Worm (Caenorhabditis elegans): Measurements from ENCODE around the gene ocr-2.

The ocr-2 gene

DNA sequence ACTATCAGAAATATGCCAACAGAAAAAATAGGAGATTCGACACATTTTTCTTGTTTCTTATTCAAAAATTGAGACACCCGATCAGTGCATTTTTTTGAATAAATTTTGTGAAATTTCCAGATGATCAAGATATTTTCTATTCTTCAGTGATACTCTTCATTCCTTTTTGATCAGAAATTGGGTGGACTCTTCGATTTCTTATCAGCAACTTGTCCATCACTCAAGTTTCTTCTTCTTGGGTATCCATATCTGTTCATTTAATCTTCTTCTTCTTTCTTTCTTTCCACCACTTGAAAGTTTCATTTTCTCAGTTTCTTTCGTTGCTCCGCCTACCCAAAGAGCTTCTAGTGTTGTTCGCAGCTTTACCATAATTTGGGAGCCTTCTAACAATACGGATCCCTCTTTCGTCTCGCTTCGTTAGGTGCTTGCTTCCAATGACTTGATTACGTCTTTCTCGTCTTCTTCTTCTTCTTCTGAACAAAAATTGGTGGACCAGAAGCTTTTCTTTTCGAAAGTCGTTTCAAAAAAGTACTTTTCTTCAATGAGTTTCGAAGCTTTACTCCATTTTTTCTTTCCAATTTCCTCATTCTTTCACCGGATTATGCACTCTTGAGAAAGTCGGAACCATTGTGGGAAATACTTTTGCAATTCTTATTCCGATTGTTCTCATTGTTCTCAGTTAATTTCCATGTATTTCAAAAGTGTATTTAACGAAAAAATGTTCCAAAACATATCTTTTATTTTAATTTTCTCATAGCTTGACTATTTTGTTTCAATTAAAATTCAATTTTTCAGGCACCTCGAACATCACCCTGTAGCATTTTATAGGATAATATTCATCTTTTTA, 44.0 kb downstream of the ocr-2 start, which contains the start of gene pct-1:
Gene pct-1 (plus strand): TSS at position 797 of the 847 bp plus-strand sequence.
- TF ChIP-seq ceh-90 (tag; optimal IDR thresholded peaks at IDR 0.05), result no peak
- TF ChIP-seq lin-14 (GFP tag; optimal IDR thresholded peaks at IDR 0.05), result peak; percentile 33
- no peak for TF ChIP-seq swsn-7 (tag; optimal IDR thresholded peaks at IDR 0.05)
- no peak for TF ChIP-seq lin-35 (GFP tag; optimal IDR thresholded peaks at IDR 0.05)
- TF ChIP-seq nhr-20 (tag; optimal IDR thresholded peaks at IDR 0.05), result no peak
- no peak for TF ChIP-seq egl-13 (tag; optimal IDR thresholded peaks at IDR 0.05)
- TF ChIP-seq sup-37 (GFP tag; optimal IDR thresholded peaks at IDR 0.05), result no peak
- no peak for TF ChIP-seq mab-9 (GFP tag; IDR thresholded peaks at IDR 0.05)
- TF ChIP-seq nhr-85 (tag), result peak; percentile 63
- no peak for TF ChIP-seq zip-4 (GFP tag; optimal IDR thresholded peaks at IDR 0.05)
- TF ChIP-seq lin-15B (tag; optimal IDR thresholded peaks at IDR 0.05), result no peak
- TF ChIP-seq blmp-1 (tag; optimal IDR thresholded peaks at IDR 0.05), result no peak

- TF ChIP-seq elt-3 (tag; optimal IDR thresholded peaks at IDR 0.05), result peak in 1 of 6 experiments; percentile 12
- peak; percentile 45 for TF ChIP-seq lin-14 (GFP tag; optimal IDR thresholded peaks at IDR 0.05)
- no peak for TF ChIP-seq mef-2 (tag; optimal IDR thresholded peaks at IDR 0.05)
- peak; percentile 13 for TF ChIP-seq elt-2 (tag; optimal IDR thresholded peaks at IDR 0.05)
- peak; percentile 83 for TF ChIP-seq blmp-1 (tag; optimal IDR thresholded peaks at IDR 0.05)
- no peak for TF ChIP-seq nhr-11 (tag; optimal IDR thresholded peaks at IDR 0.05)
- no peak for TF ChIP-seq fkh-8 (tag; optimal IDR thresholded peaks at IDR 0.05)
- TF ChIP-seq unc-86 (tag; optimal IDR thresholded peaks at IDR 0.05), result no peak
Observed at ce11 chrIV:8174792-8175191, 45.1 kb downstream of the ocr-2 start.

ce11 chrIV:8173610-8174009, 46.3 kb downstream of the ocr-2 start:
- TF ChIP-seq sox-4 (tag; optimal IDR thresholded peaks at IDR 0.05), result no peak
- no peak for TF ChIP-seq lin-13 (GFP tag; optimal IDR thresholded peaks at IDR 0.05)
- no peak for TF ChIP-seq hlh-17 (GFP tag; optimal IDR thresholded peaks at IDR 0.05; ENCODE audit: borderline replicate concordance)
- no peak for TF ChIP-seq fos-1 (tag; optimal IDR thresholded peaks at IDR 0.05)
- TF ChIP-seq nhr-76 (tag; optimal IDR thresholded peaks at IDR 0.05), result no peak
- TF ChIP-seq blmp-1 (tag; optimal IDR thresholded peaks at IDR 0.05), result peak; percentile 85
- no peak for TF ChIP-seq lin-35 (GFP tag; optimal IDR thresholded peaks at IDR 0.05)
- no peak for TF ChIP-seq efl-1 (optimal IDR thresholded peaks at IDR 0.05)
- peak in 1 of 2 experiments; percentile 18 for TF ChIP-seq efl-1 (GFP tag; optimal IDR thresholded peaks at IDR 0.05 in 1 of 2)
- no peak for TF ChIP-seq ceh-82 (tag; optimal IDR thresholded peaks at IDR 0.05)
- no peak for TF ChIP-seq lir-3 (tag; optimal IDR thresholded peaks at IDR 0.05; ENCODE audit: poor library complexity)

DNA sequence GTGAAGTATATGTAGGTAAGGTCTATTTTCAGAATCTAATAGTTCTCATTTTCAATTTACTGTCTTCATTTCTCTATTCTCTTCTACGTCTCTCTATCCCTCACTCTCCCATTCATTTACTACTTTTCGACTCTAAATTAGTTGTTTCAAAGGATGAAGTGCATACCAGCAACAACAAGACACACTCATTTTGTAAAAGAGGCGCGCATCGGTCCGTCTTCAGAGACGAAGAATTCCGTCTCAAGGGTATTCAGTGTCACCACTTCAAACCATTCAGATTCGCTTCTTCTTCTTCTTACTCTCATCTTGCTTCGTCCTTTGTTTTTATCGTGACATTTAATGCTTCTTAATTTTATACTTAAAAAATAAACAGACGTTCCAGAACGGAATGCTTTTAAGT, 48.5 kb downstream of the ocr-2 start:
- TF ChIP-seq blmp-1 (tag; optimal IDR thresholded peaks at IDR 0.05), result peak; percentile 7
- TF ChIP-seq lin-14 (GFP tag; optimal IDR thresholded peaks at IDR 0.05), result peak; percentile 51
- no peak for TF ChIP-seq mab-9 (GFP tag; IDR thresholded peaks at IDR 0.05)
- TF ChIP-seq nhr-20 (tag; optimal IDR thresholded peaks at IDR 0.05), result no peak
- peak; percentile 75 for TF ChIP-seq nhr-85 (tag)
- no peak for TF ChIP-seq unc-130 (tag; optimal IDR thresholded peaks at IDR 0.05)
- TF ChIP-seq mdl-1 (tag; optimal IDR thresholded peaks at IDR 0.05), result no peak
- no peak for TF ChIP-seq elt-2 (tag; optimal IDR thresholded peaks at IDR 0.05)

DNA sequence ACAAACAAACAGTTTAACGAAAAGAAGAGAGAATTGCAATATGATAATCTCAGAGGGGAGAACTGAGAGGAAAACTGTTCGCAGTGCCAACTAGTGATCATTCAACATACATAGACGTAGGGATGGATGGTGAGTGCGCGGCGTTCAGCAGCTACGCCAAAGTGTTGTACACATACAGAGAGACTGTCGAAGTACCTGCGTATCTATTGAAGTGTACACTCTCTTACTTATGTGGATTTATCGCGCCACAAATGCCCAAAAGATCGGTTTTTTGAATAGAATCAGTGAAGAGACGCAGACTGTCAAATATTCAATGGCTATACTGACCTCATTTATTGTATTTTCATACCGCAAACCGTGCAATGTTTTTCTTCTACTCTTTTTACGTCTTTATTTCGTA, 49.6 kb downstream of the ocr-2 start:
- no peak for TF ChIP-seq unc-86 (tag; optimal IDR thresholded peaks at IDR 0.05)
- TF ChIP-seq ceh-63 (GFP tag; optimal IDR thresholded peaks at IDR 0.05), result no peak
- TF ChIP-seq aly-2 (tag; optimal IDR thresholded peaks at IDR 0.05), result no peak
- TF ChIP-seq lin-14 (GFP tag; optimal IDR thresholded peaks at IDR 0.05), result peak; percentile 69
- TF ChIP-seq ztf-4 (tag; optimal IDR thresholded peaks at IDR 0.05), result no peak
- TF ChIP-seq fkh-10 (GFP tag; optimal IDR thresholded peaks at IDR 0.05), result no peak
- no peak for TF ChIP-seq mef-2 (tag; optimal IDR thresholded peaks at IDR 0.05)
- TF ChIP-seq C16A3.4 (tag; optimal IDR thresholded peaks at IDR 0.05), result no peak
- no peak for TF ChIP-seq hlh-4 (tag; optimal IDR thresholded peaks at IDR 0.05)
- no peak for TF ChIP-seq snpc-4 (tag; optimal IDR thresholded peaks at IDR 0.05)
- no peak for TF ChIP-seq efl-3 (GFP tag; optimal IDR thresholded peaks at IDR 0.05)
- TF ChIP-seq fos-1 (tag; optimal IDR thresholded peaks at IDR 0.05), result no peak
- TF ChIP-seq nhr-71 (tag; optimal IDR thresholded peaks at IDR 0.05), result no peak
- TF ChIP-seq C04F5.9 (tag; optimal IDR thresholded peaks at IDR 0.05), result no peak
- peak; percentile 64 for TF ChIP-seq nhr-85 (tag)
- TF ChIP-seq F16B12.6 (tag; optimal IDR thresholded peaks at IDR 0.05), result no peak
- no peak for TF ChIP-seq mdl-1 (tag; optimal IDR thresholded peaks at IDR 0.05)
- peak; percentile 67 for TF ChIP-seq blmp-1 (tag; optimal IDR thresholded peaks at IDR 0.05)
- TF ChIP-seq nhr-237 (tag; optimal IDR thresholded peaks at IDR 0.05), result no peak
- TF ChIP-seq ets-5 (GFP tag; IDR thresholded peaks at IDR 0.05), result no peak
- TF ChIP-seq dsc-1 (tag; optimal IDR thresholded peaks at IDR 0.05), result no peak
- TF ChIP-seq fkh-8 (tag; optimal IDR thresholded peaks at IDR 0.05), result no peak
